Worm (Caenorhabditis elegans) whole organism, early embryonic: ENCODE results near the gene clec-63.

ENCODE experiments used
- F13C5.2 ChIP-seq: sonication (generic microtip); optimal IDR thresholded peaks from 2 replicates; lab custom pipeline; 2017; ENCODE audit warnings: mild to moderate bottlenecking, missing genetic modification characterization, inconsistent platforms, missing compliant biosample characterization
- aly-1 ChIP-seq: sonication (generic microtip); optimal IDR thresholded peaks from 2 replicates; lab custom pipeline; 2016; ENCODE audit warnings: missing genetic modification characterization, missing compliant biosample characterization
- ama-1 ChIP-seq: fragments of 150-350 bp; optimal IDR thresholded peaks from 2 replicates; lab custom pipeline; 2014
- ceh-13 ChIP-seq: fragments of 200-800 bp; sonication (Bioruptor generic); optimal IDR thresholded peaks from 2 replicates; lab custom pipeline; 2018; ENCODE audit warnings: mild to moderate bottlenecking, missing genetic modification characterization, missing compliant biosample characterization
- ceh-36 ChIP-seq: sonication (generic microtip); optimal IDR thresholded peaks from 2 replicates; lab custom pipeline; 2016; ENCODE audit warnings: missing genetic modification characterization, inconsistent platforms, missing compliant biosample characterization
- hmbx-1 ChIP-seq: sonication (generic microtip); optimal IDR thresholded peaks from 2 replicates; lab custom pipeline; 2016; ENCODE audit warnings: mild to moderate bottlenecking, missing genetic modification characterization, missing compliant biosample characterization
- hnd-1 ChIP-seq: sonication (generic microtip); optimal IDR thresholded peaks from 2 replicates; lab custom pipeline; 2016; ENCODE audit warnings: missing genetic modification characterization, missing compliant biosample characterization
- pes-1 ChIP-seq: fragments of 200-800 bp; sonication (Bioruptor generic); IDR thresholded peaks from 2 replicates; pipeline ENCODE4 v1.3.6; 2022; ENCODE audit warnings: missing genetic modification reagents, missing genetic modification characterization, missing compliant biosample characterization
- scrt-1 ChIP-seq: fragments of 200-800 bp; sonication (Bioruptor generic); IDR thresholded peaks from 2 replicates; pipeline ENCODE4 v1.3.6; 2022; ENCODE audit warnings: missing genetic modification characterization, missing compliant biosample characterization
- sea-1 ChIP-seq: fragments of 200-800 bp; sonication (Bioruptor generic); conservative IDR thresholded peaks from 2 replicates; pipeline ENCODE4 v1.3.6; 2022; ENCODE audit warnings: missing genetic modification characterization, missing compliant biosample characterization
- tbx-37 ChIP-seq: fragments of 200-800 bp; sonication (Bioruptor generic); conservative IDR thresholded peaks from 2 replicates; pipeline ENCODE4 v1.3.6; 2022; ENCODE audit warnings: missing genetic modification reagents, missing genetic modification characterization, missing compliant biosample characterization

DNA sequence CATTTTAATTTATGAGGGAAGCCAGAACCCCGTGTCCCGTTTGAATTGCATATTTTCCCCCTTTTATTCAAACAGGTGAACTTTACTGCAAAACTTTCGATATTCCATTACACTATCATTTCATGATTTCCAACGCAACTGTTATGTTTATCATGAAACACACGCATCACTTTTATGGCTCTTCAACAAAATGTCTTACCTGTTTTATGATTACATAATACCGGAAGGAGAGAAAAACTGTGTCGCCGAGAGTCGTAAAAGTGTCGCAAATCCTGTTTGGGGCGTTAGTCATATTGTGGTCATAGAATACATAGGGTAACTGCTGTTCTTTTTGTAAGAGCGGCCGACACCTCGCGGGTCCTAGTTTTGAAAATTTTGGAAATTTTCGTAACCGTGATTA lies 3.0 kb upstream of the clec-63 start:
- TF ChIP-seq pes-1 (GFP tag; lab: Robert Waterston, UW), result no peak
- no peak for TF ChIP-seq ama-1 (lab: Kevin White, UChicago)
- no peak for TF ChIP-seq aly-1
- no peak for TF ChIP-seq scrt-1
- TF ChIP-seq tbx-37 (GFP tag; lab: Robert Waterston, UW), result no peak
- no peak for TF ChIP-seq hmbx-1 (tag; lab: Kevin White, UChicago)
- TF ChIP-seq sea-1 (GFP tag; lab: Robert Waterston, UW), result no peak
- no peak for TF ChIP-seq F13C5.2 (tag; lab: Kevin White, UChicago)
- TF ChIP-seq hnd-1, result no peak
- no peak for TF ChIP-seq ceh-13
- no peak for TF ChIP-seq ceh-36 (tag; lab: Kevin White, UChicago)
